Worm (Caenorhabditis elegans) whole organism, L1 larva: ENCODE measurements around the gene srlf-31.

Experiments
- C16A3.4 ChIP-seq: fragments of 150-350 bp; optimal IDR thresholded peaks from 2 replicates; lab custom pipeline; 2014; ENCODE audit warnings: missing biosample characterization, missing genetic modification characterization
- aha-1 ChIP-seq: fragments of 150-350 bp; optimal IDR thresholded peaks from 2 replicates; lab custom pipeline; 2014; ENCODE audit warnings: missing biosample characterization, missing genetic modification characterization
- alr-1 ChIP-seq: fragments of 200-800 bp; sonication (Bioruptor generic); optimal IDR thresholded peaks from 2 replicates; lab custom pipeline; 2018; ENCODE audit warnings: borderline replicate concordance, mild to moderate bottlenecking, missing genetic modification characterization, missing compliant biosample characterization
- ama-1 ChIP-seq: fragments of 150-350 bp; optimal IDR thresholded peaks from 2 replicates; lab custom pipeline; 2014
- blmp-1 ChIP-seq: fragments of 150-350 bp; optimal IDR thresholded peaks from 2 replicates; lab custom pipeline; 2014; ENCODE audit warnings: missing biosample characterization, missing genetic modification characterization
- dsc-1 ChIP-seq: sonication (generic microtip); optimal IDR thresholded peaks from 2 replicates; lab custom pipeline; 2016; ENCODE audit warnings: mild to moderate bottlenecking, missing genetic modification characterization, missing compliant biosample characterization
- efl-1 ChIP-seq, 4 experiments: fragments of 150-350 bp; optimal IDR thresholded peaks in 3 of 4; peaks in 1 of 4; 1 replicate in 1 of 4; 2 replicates in 3 of 4; lab custom pipeline; 2014; ENCODE audit warnings: missing biosample characterization in 2 of 4, missing genetic modification characterization in 2 of 4, missing genetic modification reagents in 2 of 4
- elt-2 ChIP-seq: sonication (generic microtip); optimal IDR thresholded peaks from 2 replicates; lab custom pipeline; 2016; ENCODE audit warnings: missing genetic modification characterization, mild to moderate bottlenecking, inconsistent platforms, missing compliant biosample characterization, missing genetic modification reagents
- elt-3 ChIP-seq, 6 experiments: fragments of 150-350 bp in 1 of 6; sonication (generic microtip); optimal IDR thresholded peaks; 2 replicates each; lab custom pipeline; 2017 to 2018; ENCODE audit warnings: missing biosample characterization in 6 of 6, missing genetic modification characterization in 6 of 6, inconsistent platforms in 1 of 6
- fkh-10 ChIP-seq: sonication (generic microtip); optimal IDR thresholded peaks from 2 replicates; lab custom pipeline; 2017; ENCODE audit warnings: missing biosample characterization, missing genetic modification reagents, missing genetic modification characterization
- fkh-4 ChIP-seq: sonication (generic microtip); optimal IDR thresholded peaks from 2 replicates; lab custom pipeline; 2016; ENCODE audit warnings: missing compliant biosample characterization, missing genetic modification characterization, borderline replicate concordance
- grh-1 ChIP-seq: fragments of 200-800 bp; sonication (Bioruptor generic); IDR thresholded peaks from 2 replicates; pipeline ENCODE4 v1.3.6; 2022; ENCODE audit warnings: missing genetic modification reagents, missing genetic modification characterization, missing compliant biosample characterization
- hlh-17 ChIP-seq: fragments of 200-800 bp; sonication (Bioruptor generic); optimal IDR thresholded peaks from 2 replicates; lab custom pipeline; 2018; ENCODE audit warnings: missing genetic modification characterization, mild to moderate bottlenecking, missing compliant biosample characterization, moderate library complexity, borderline replicate concordance
- hpl-2 ChIP-seq: fragments of 150-350 bp; optimal IDR thresholded peaks from 2 replicates; lab custom pipeline; 2014; ENCODE audit warnings: missing biosample characterization, missing genetic modification reagents, missing genetic modification characterization
- lin-14 ChIP-seq: fragments of 200-800 bp; sonication (Bioruptor generic); optimal IDR thresholded peaks from 2 replicates; lab custom pipeline; 2018; ENCODE audit warnings: mild to moderate bottlenecking, missing genetic modification characterization, moderate library complexity, missing compliant biosample characterization
- lin-15B ChIP-seq: fragments of 150-350 bp; sonication (generic microtip); optimal IDR thresholded peaks from 3 replicates; lab custom pipeline; 2014; ENCODE audit warnings: missing biosample characterization, missing genetic modification characterization
- lin-35 ChIP-seq, 2 experiments: fragments of 150-350 bp; optimal IDR thresholded peaks; 2 replicates each; lab custom pipeline; 2014; ENCODE audit warnings: missing biosample characterization in 2 of 2, missing genetic modification characterization in 2 of 2, missing genetic modification reagents in 2 of 2
- mab-9 ChIP-seq: fragments of 200-800 bp; sonication (Bioruptor generic); IDR thresholded peaks from 2 replicates; pipeline ENCODE4 v1.3.6; 2022; ENCODE audit warnings: missing genetic modification reagents, missing genetic modification characterization, missing compliant biosample characterization
- mep-1 ChIP-seq: fragments of 150-350 bp; optimal IDR thresholded peaks from 2 replicates; lab custom pipeline; 2014; ENCODE audit warnings: missing biosample characterization, missing genetic modification characterization
- nhr-12 ChIP-seq: sonication (generic microtip); optimal IDR thresholded peaks from 2 replicates; lab custom pipeline; 2017; ENCODE audit warnings: missing biosample characterization, missing genetic modification characterization
- nhr-20 ChIP-seq: sonication (generic microtip); optimal IDR thresholded peaks from 2 replicates; lab custom pipeline; 2016; ENCODE audit warnings: mild to moderate bottlenecking, missing genetic modification characterization, missing compliant biosample characterization
- nhr-28 ChIP-seq: fragments of 150-350 bp; optimal IDR thresholded peaks from 2 replicates; lab custom pipeline; 2014; ENCODE audit warnings: missing biosample characterization, missing genetic modification characterization
- nhr-71 ChIP-seq: sonication (generic microtip); optimal IDR thresholded peaks from 2 replicates; lab custom pipeline; 2016; ENCODE audit warnings: mild to moderate bottlenecking, missing genetic modification characterization, moderate library complexity, missing compliant biosample characterization
- nhr-84 ChIP-seq: sonication (generic microtip); optimal IDR thresholded peaks from 2 replicates; lab custom pipeline; 2017; ENCODE audit warnings: missing biosample characterization, missing genetic modification characterization
- nhr-85 ChIP-seq: sonication (generic microtip); peaks from one replicate; lab custom pipeline; 2016; ENCODE audit warnings: missing genetic modification characterization, inconsistent platforms, missing compliant biosample characterization
- nhr-90 ChIP-seq: sonication (generic microtip); optimal IDR thresholded peaks from 2 replicates; lab custom pipeline; 2016; ENCODE audit warnings: mild to moderate bottlenecking, missing genetic modification characterization, missing compliant biosample characterization; ENCODE audit not compliant: poor library complexity
- pax-3 ChIP-seq: fragments of 200-800 bp; sonication (Bioruptor generic); optimal IDR thresholded peaks from 2 replicates; lab custom pipeline; 2018; ENCODE audit warnings: mild to moderate bottlenecking, missing genetic modification characterization, moderate library complexity, missing compliant biosample characterization
- pqm-1 ChIP-seq: sonication (generic microtip); optimal IDR thresholded peaks from 3 replicates; lab custom pipeline; 2017; ENCODE audit warnings: missing biosample characterization, missing genetic modification characterization
- rnt-1 ChIP-seq: sonication (generic microtip); optimal IDR thresholded peaks from 2 replicates; lab custom pipeline; 2016; ENCODE audit warnings: mild to moderate bottlenecking, missing genetic modification characterization, moderate library complexity, missing compliant biosample characterization
- snpc-4 ChIP-seq: fragments of 150-350 bp; optimal IDR thresholded peaks from 2 replicates; lab custom pipeline; 2014; ENCODE audit warnings: missing biosample characterization, missing genetic modification characterization
- snu-23 ChIP-seq: sonication (generic microtip); optimal IDR thresholded peaks from 2 replicates; lab custom pipeline; 2016; ENCODE audit warnings: missing genetic modification characterization, missing compliant biosample characterization
- unc-130 ChIP-seq: fragments of 150-350 bp; optimal IDR thresholded peaks from 2 replicates; lab custom pipeline; 2017; ENCODE audit warnings: missing biosample characterization, missing genetic modification characterization, inconsistent platforms
- unc-30 ChIP-seq: sonication (generic microtip); optimal IDR thresholded peaks from 2 replicates; lab custom pipeline; 2017; ENCODE audit warnings: missing biosample characterization, missing genetic modification characterization
- vab-15 ChIP-seq: sonication (generic microtip); optimal IDR thresholded peaks from 2 replicates; lab custom pipeline; 2017; ENCODE audit warnings: missing genotype, mild to moderate bottlenecking, missing genetic modification characterization, missing compliant biosample characterization
- xbp-1 ChIP-seq: sonication (generic microtip); optimal IDR thresholded peaks from 2 replicates; lab custom pipeline; 2016; ENCODE audit warnings: missing genetic modification characterization, missing compliant biosample characterization
- zip-4 ChIP-seq: fragments of 200-800 bp; sonication (Bioruptor generic); optimal IDR thresholded peaks from 2 replicates; lab custom pipeline; 2018; ENCODE audit warnings: mild to moderate bottlenecking, missing genetic modification characterization, moderate library complexity, missing compliant biosample characterization
- ztf-11 ChIP-seq, 2 experiments: sonication (generic microtip); optimal IDR thresholded peaks; 2 replicates each; lab custom pipeline; 2016 to 2017; ENCODE audit warnings: missing genetic modification characterization in 2 of 2, missing biosample characterization in 1 of 2, missing compliant biosample characterization in 1 of 2

The srlf-31 gene

ce11 chrIV:11922011-11922410, 963 bp downstream of the srlf-31 start, which contains the start of gene ZK822.1:
ZK822.1 (minus strand) TSS chrIV:11922131.
- TF ChIP-seq ama-1 (no peak), lin-15B (no peak), hpl-2 (GFP tag; lab: Kevin White, UChicago) (no peak), nhr-28 (tag; lab: Kevin White, UChicago) (no peak), ztf-11 (tag; optimal IDR thresholded peaks at IDR 0.05; lab: Kevin White, UChicago) (no peak), pqm-1 (no peak)
- TF ChIP-seq, all 84 proteins: peak for 0

DNA sequence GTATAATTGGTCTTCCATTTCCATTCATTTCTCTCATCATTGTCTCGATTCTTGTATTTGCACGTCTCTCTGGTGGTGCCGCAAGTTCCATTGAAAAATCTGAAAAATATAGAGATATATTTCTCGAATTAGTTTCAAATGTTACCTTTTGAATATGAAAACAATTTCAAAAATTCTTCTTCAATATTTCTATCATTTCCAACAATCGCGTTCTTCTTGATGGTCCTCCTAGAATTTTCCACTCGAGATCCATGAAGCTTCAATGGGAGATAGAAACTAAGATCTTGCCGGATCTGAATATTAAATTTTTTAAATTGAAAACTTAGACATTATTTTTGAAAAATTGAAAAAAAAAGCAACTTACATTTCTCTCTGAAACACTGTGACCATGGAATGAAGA, 3.9 kb downstream of the srlf-31 start:
- TF ChIP-seq nhr-12 (no peak), snpc-4 (tag; lab: Kevin White, UChicago) (no peak)

ce11 chrIV:11917886-11918285, 5.1 kb downstream of the srlf-31 start:
- TF ChIP-seq unc-130 (no peak), elt-2 (tag; lab: Kevin White, UChicago) (peak; percentile 51)

DNA sequence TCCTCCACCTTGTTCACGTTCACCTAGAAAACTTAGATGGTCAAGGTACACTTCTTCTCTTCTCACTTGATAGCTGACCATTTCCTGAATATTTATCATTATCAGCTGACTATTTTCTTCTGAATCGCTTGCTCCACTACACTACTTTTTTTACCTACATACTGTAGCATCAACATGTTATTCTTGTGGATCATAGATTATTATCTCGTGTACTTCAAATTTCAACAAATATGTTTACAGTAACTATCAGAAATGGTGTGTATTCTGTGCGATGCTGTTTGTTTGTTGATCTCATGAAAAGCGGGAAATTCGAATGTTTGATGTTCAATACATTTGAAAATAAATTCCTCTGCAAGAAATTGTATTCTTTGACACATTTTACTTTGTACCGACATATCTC, 6.1 kb downstream of the srlf-31 start, which contains the start of gene ZK822.10:
TSS of gene ZK822.10 (plus strand) at position 231 of the 400 bp plus-strand sequence.
- TF ChIP-seq nhr-71 (tag; lab: Kevin White, UChicago) (peak; percentile 28), nhr-20 (tag; lab: Kevin White, UChicago) (peak; percentile 35), nhr-85 (tag; lab: Kevin White, UChicago) (peak; percentile 55), rnt-1 (tag; lab: Kevin White, UChicago) (no peak), C16A3.4 (tag; lab: Kevin White, UChicago) (peak; percentile 9), dsc-1 (tag; lab: Kevin White, UChicago) (no peak), elt-2 (tag; lab: Kevin White, UChicago) (peak; percentile 61)
- TF ChIP-seq, all 84 proteins: peak for 5

ce11 chrIV:11915768-11916453, 7.1 kb downstream of the srlf-31 start, which contains the start of gene ZK822.9:
ZK822.9 (plus strand) TSS chrIV:11915947.
- TF ChIP-seq aha-1 (tag; lab: Kevin White, UChicago) (no peak), nhr-90 (peak; percentile 5), snu-23 (GFP tag; lab: Kevin White, UChicago) (peak; percentile 38), unc-130 (no peak), hlh-17 (GFP tag; lab: Kevin White, UChicago) (no peak), elt-3 (tag; optimal IDR thresholded peaks at IDR 0.05; lab: Kevin White, UChicago) (peak in 2 of 6 experiments; percentile 9 to 25), elt-2 (tag; lab: Kevin White, UChicago) (peak; percentile 48), lin-35 (GFP tag; optimal IDR thresholded peaks at IDR 0.05; lab: Kevin White, UChicago) (peak in 1 of 2 experiments; percentile 50), nhr-71 (tag; lab: Kevin White, UChicago) (peak; percentile 32), lin-14 (GFP tag; lab: Kevin White, UChicago) (peak; percentile 6), mep-1 (tag; lab: Kevin White, UChicago) (peak; percentile 14), nhr-12 (no peak), nhr-20 (tag; lab: Kevin White, UChicago) (peak; percentile 38), C16A3.4 (tag; lab: Kevin White, UChicago) (no peak), nhr-85 (tag; lab: Kevin White, UChicago) (peak; percentile 75)

DNA sequence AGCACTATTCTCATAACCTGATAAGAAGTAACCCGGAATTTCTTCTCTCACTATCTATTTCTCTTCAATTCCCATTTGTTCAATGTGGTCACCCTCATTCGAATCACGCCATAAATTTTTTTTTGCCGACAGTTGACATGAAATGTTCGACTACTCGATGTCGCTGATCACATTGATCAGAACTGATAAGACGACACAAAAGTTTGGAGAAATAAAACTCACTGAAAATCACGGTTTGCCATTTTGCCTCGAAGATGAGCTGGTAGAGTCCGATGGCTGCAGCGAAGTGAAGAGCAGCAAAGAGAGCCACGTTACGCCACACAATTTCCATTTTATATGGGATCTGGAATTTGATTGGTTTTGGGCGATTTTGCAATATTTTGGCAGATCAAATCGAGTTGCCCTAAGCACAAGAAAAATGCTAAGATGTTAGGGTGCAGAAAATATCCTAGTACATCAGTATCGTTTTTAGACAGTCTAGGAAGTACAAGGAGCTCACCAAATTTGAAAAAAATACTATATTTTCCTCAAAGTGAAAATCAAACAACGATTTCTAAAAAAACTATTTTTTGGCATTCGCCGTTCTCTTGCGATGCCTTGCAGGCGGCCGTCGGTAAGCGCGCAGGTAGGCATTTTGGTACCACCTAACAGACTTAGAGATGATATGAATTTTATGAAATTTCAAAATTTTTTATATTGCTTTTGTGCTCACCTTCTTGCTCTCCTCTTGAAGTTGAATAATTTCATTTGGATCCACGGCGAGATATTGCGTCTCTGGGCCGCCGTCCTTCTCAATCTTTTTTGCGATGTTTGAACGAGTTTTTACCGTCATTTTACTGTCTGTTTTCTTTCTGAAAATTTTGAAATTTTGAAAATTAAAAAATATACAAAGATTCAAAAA, 7.9 kb downstream of the srlf-31 start, which contains the start of gene fat-6:
TSS of gene fat-6 (minus strand) at position 851 of the 901 bp plus-strand sequence.
- TF ChIP-seq vab-15 (tag; lab: Kevin White, UChicago), result no peak
- no peak for TF ChIP-seq hlh-17 (GFP tag; lab: Kevin White, UChicago)
- no peak for TF ChIP-seq nhr-84 (tag; lab: Kevin White, UChicago)
- TF ChIP-seq pax-3 (tag; lab: Kevin White, UChicago), result no peak
- TF ChIP-seq efl-1 (optimal IDR thresholded peaks at IDR 0.05; lab: Kevin White, UChicago), result no peak
- peak in 1 of 2 experiments; percentile 83 for TF ChIP-seq efl-1 (GFP tag; optimal IDR thresholded peaks at IDR 0.05 in 1 of 2; lab: Kevin White, UChicago)
- TF ChIP-seq zip-4 (GFP tag; lab: Kevin White, UChicago), result no peak
- no peak for TF ChIP-seq lin-15B
- no peak for TF ChIP-seq xbp-1 (tag; lab: Kevin White, UChicago)
- TF ChIP-seq fkh-4, result no peak
- no peak for TF ChIP-seq mab-9 (GFP tag; lab: Robert Waterston, UW)
- TF ChIP-seq unc-30, result no peak
- peak; percentile 31 for TF ChIP-seq nhr-71 (tag; lab: Kevin White, UChicago)
- no peak for TF ChIP-seq grh-1 (GFP tag; lab: Robert Waterston, UW)
- peak; percentile 80 for TF ChIP-seq nhr-85 (tag; lab: Kevin White, UChicago)
- no peak for TF ChIP-seq fkh-10 (GFP tag; lab: Kevin White, UChicago)
- no peak for TF ChIP-seq alr-1
- peak; percentile 23 for TF ChIP-seq blmp-1 (tag; lab: Kevin White, UChicago)
- peak; percentile 31 for TF ChIP-seq mep-1 (tag; lab: Kevin White, UChicago)
